Worm (Caenorhabditis elegans): Measurements from ENCODE around the gene W04E12.2.

ce11 chrV:19752879-19753278 is 11.9 kb upstream of the W04E12.2 start:
- TF ChIP-seq pha-4 (tag; optimal IDR thresholded peaks at IDR 0.05) (no peak), odd-2 (tag; optimal IDR thresholded peaks at IDR 0.05) (no peak), nhr-11 (tag; optimal IDR thresholded peaks at IDR 0.05) (no peak), rnt-1 (tag; optimal IDR thresholded peaks at IDR 0.05) (no peak), unc-86 (tag; optimal IDR thresholded peaks at IDR 0.05) (no peak), dmd-4 (tag; optimal IDR thresholded peaks at IDR 0.05; ENCODE audit: borderline replicate concordance) (no peak)
